Fruit fly (Drosophila melanogaster) whole organism, embryonic: ENCODE results near the gene Sec13.

Experiments used
- Asciz ChIP-seq: fragments of 200-800 bp; sonication (Bioruptor generic); optimal IDR thresholded peaks from 2 replicates; lab custom pipeline; 2017; ENCODE audit warnings: missing biosample characterization, mild to moderate bottlenecking, missing genetic modification characterization, missing genetic modification reagents
- BEAF-32 ChIP-seq: fragments of 200-800 bp; sonication (Bioruptor generic); optimal IDR thresholded peaks from 3 replicates; lab custom pipeline; 2017; ENCODE audit warnings: missing biosample characterization, missing genetic modification characterization, mild to moderate bottlenecking, moderate library complexity, missing genetic modification reagents
- CG10274 ChIP-seq: fragments of 200-800 bp; sonication (Bioruptor generic); optimal IDR thresholded peaks from 3 replicates; lab custom pipeline; 2017; ENCODE audit warnings: missing biosample characterization, mild to moderate bottlenecking, missing genetic modification characterization
- CG11504 ChIP-seq: fragments of 200-800 bp; sonication (Bioruptor generic); optimal IDR thresholded peaks from 3 replicates; lab custom pipeline; 2019; ENCODE audit warnings: missing biosample characterization, mild to moderate bottlenecking, missing genetic modification characterization, moderate library complexity
- CG13287 ChIP-seq: fragments of 200-800 bp; sonication (Bioruptor generic); IDR thresholded peaks from 2 replicates; pipeline ENCODE4 v1.3.6; 2022; ENCODE audit warnings: missing biosample characterization, missing genetic modification characterization; ENCODE audit not compliant: partially characterized antibody
- CG17568 ChIP-seq: fragments of 200-800 bp; sonication (Bioruptor generic); optimal IDR thresholded peaks from 2 replicates; lab custom pipeline; 2018; ENCODE audit warnings: missing biosample characterization, mild to moderate bottlenecking, missing genetic modification characterization, moderate library complexity
- CG18619 ChIP-seq: fragments of 200-800 bp; sonication (Bioruptor generic); optimal IDR thresholded peaks from 3 replicates; lab custom pipeline; 2017; ENCODE audit warnings: missing biosample characterization, mild to moderate bottlenecking, missing genetic modification characterization
- CG2116 ChIP-seq: fragments of 200-800 bp; sonication (Bioruptor generic); optimal IDR thresholded peaks from 3 replicates; lab custom pipeline; 2018; ENCODE audit warnings: missing biosample characterization, mild to moderate bottlenecking, missing genetic modification characterization
- CG2712 ChIP-seq: fragments of 200-800 bp; optimal IDR thresholded peaks from 3 replicates; lab custom pipeline; 2019; ENCODE audit warnings: missing biosample characterization, mild to moderate bottlenecking, missing genetic modification characterization, moderate library complexity
- CG30403 ChIP-seq: fragments of 200-800 bp; sonication (Bioruptor generic); optimal IDR thresholded peaks from 3 replicates; lab custom pipeline; 2016; ENCODE audit warnings: missing biosample characterization, missing genetic modification characterization
- CG34376 ChIP-seq: fragments of 200-800 bp; sonication (Bioruptor generic); optimal IDR thresholded peaks from 2 replicates; lab custom pipeline; 2018; ENCODE audit warnings: missing biosample characterization, mild to moderate bottlenecking, missing genetic modification characterization
- CG4854 ChIP-seq: fragments of 200-800 bp; sonication (Bioruptor generic); optimal IDR thresholded peaks from 2 replicates; lab custom pipeline; 2016; ENCODE audit warnings: missing biosample characterization, missing genetic modification characterization, inconsistent platforms
- CG7556 ChIP-seq: fragments of 200-800 bp; sonication (Bioruptor generic); optimal IDR thresholded peaks from 2 replicates; lab custom pipeline; 2017; ENCODE audit warnings: missing biosample characterization, mild to moderate bottlenecking, missing genetic modification characterization
- CG7786 ChIP-seq: fragments of 200-800 bp; sonication (Bioruptor generic); optimal IDR thresholded peaks from 2 replicates; lab custom pipeline; 2016; ENCODE audit warnings: missing biosample characterization, missing genetic modification characterization
- CTCF ChIP-seq: fragments of 200-800 bp; sonication (Bioruptor generic); optimal IDR thresholded peaks from 2 replicates; lab custom pipeline; 2017; ENCODE audit warnings: missing biosample characterization, mild to moderate bottlenecking, missing genetic modification characterization, moderate library complexity
- CkIIα-i1 ChIP-seq: fragments of 200-800 bp; sonication (Bioruptor generic); IDR thresholded peaks from 2 replicates; pipeline ENCODE4 v1.3.6; 2022; ENCODE audit warnings: missing biosample characterization, missing genetic modification characterization
- Dbx ChIP-seq: fragments of 200-800 bp; sonication (Bioruptor generic); IDR thresholded peaks from 3 replicates; pipeline ENCODE4 v1.3.6; 2022; ENCODE audit warnings: missing biosample characterization, missing genetic modification characterization
- E2f1 ChIP-seq: fragments of 200-800 bp; sonication (Bioruptor generic); IDR thresholded peaks from 2 replicates; pipeline ENCODE4 v1.3.6; 2022; ENCODE audit warnings: missing biosample characterization, missing genetic modification characterization
- E2f2 ChIP-seq: fragments of 200-800 bp; sonication (Bioruptor generic); IDR thresholded peaks from 2 replicates; pipeline ENCODE4 v1.3.6; 2022; ENCODE audit warnings: missing biosample characterization, missing genetic modification characterization
- MBD-R2 ChIP-seq: fragments of 200-800 bp; sonication (Bioruptor generic); IDR thresholded peaks from 2 replicates; pipeline ENCODE4 v1.3.6; 2022; ENCODE audit warnings: missing biosample characterization, missing genetic modification characterization
- MTF-1 ChIP-seq: fragments of 200-800 bp; sonication (Bioruptor generic); optimal IDR thresholded peaks from 2 replicates; lab custom pipeline; 2018; ENCODE audit warnings: missing biosample characterization, mild to moderate bottlenecking, missing genetic modification characterization, borderline replicate concordance
- Mad ChIP-seq: fragments of 200-800 bp; sonication (Bioruptor generic); optimal IDR thresholded peaks from 2 replicates; lab custom pipeline; 2016; ENCODE audit warnings: missing biosample characterization, missing genetic modification characterization
- Sry-δ ChIP-seq: fragments of 200-800 bp; sonication (Bioruptor generic); optimal IDR thresholded peaks from 2 replicates; lab custom pipeline; 2016; ENCODE audit warnings: missing biosample characterization, missing genetic modification characterization
- Xbp1 ChIP-seq: fragments of 200-800 bp; sonication (Bioruptor generic); optimal IDR thresholded peaks from 3 replicates; lab custom pipeline; 2016; ENCODE audit warnings: missing biosample characterization, mild to moderate bottlenecking, missing genetic modification characterization
- YL-1 ChIP-seq: fragments of 200-800 bp; sonication (Bioruptor generic); optimal IDR thresholded peaks from 3 replicates; lab custom pipeline; 2017; ENCODE audit warnings: missing biosample characterization, mild to moderate bottlenecking, missing genetic modification characterization
- bsh ChIP-seq, 2 experiments: fragments of 200-800 bp; sonication (Bioruptor generic); optimal IDR thresholded peaks; 2 replicates each; lab custom pipeline; 2017 to 2018; ENCODE audit warnings: mild to moderate bottlenecking in 2 of 2, missing biosample characterization in 2 of 2, missing genetic modification characterization in 2 of 2, moderate library complexity in 1 of 2
- btn ChIP-seq: fragments of 200-800 bp; sonication (Bioruptor generic); optimal IDR thresholded peaks from 2 replicates; lab custom pipeline; 2016; ENCODE audit warnings: missing biosample characterization, missing genetic modification characterization
- cas ChIP-seq: fragments of 200-800 bp; sonication (Bioruptor generic); IDR thresholded peaks from 2 replicates; pipeline ENCODE4 v1.3.6; 2022; ENCODE audit warnings: missing biosample characterization, missing genetic modification characterization
- caup ChIP-seq: fragments of 200-800 bp; sonication (Bioruptor generic); optimal IDR thresholded peaks from 3 replicates; lab custom pipeline; 2017; ENCODE audit warnings: missing biosample characterization, mild to moderate bottlenecking, missing genetic modification characterization, moderate library complexity; ENCODE audit not compliant: severe bottlenecking
- cg ChIP-seq: fragments of 200-800 bp; sonication (Bioruptor generic); optimal IDR thresholded peaks from 3 replicates; lab custom pipeline; 2019; ENCODE audit warnings: missing biosample characterization, mild to moderate bottlenecking, missing genetic modification characterization, moderate library complexity
- dysf ChIP-seq: fragments of 200-800 bp; sonication (Bioruptor generic); IDR thresholded peaks from 3 replicates; pipeline ENCODE4 v1.3.6; 2022; ENCODE audit warnings: missing biosample characterization, missing genetic modification characterization
- ewg ChIP-seq: fragments of 200-800 bp; sonication (Bioruptor generic); optimal IDR thresholded peaks from 3 replicates; lab custom pipeline; 2017; ENCODE audit warnings: mild to moderate bottlenecking, missing biosample characterization, missing genetic modification reagents, missing genetic modification characterization
- fu2 ChIP-seq: fragments of 200-800 bp; sonication (Bioruptor generic); optimal IDR thresholded peaks from 2 replicates; lab custom pipeline; 2016; ENCODE audit warnings: missing biosample characterization, missing genetic modification characterization
- jing ChIP-seq: fragments of 200-800 bp; sonication (Bioruptor generic); optimal IDR thresholded peaks from 2 replicates; lab custom pipeline; 2018; ENCODE audit warnings: missing biosample characterization, mild to moderate bottlenecking, missing genetic modification characterization
- ken ChIP-seq: fragments of 200-800 bp; sonication (Bioruptor generic); IDR thresholded peaks from 3 replicates; pipeline ENCODE4 v1.3.6; 2022; ENCODE audit warnings: missing biosample characterization, missing genetic modification characterization
- mam ChIP-seq: fragments of 200-800 bp; sonication (Bioruptor generic); optimal IDR thresholded peaks from 3 replicates; lab custom pipeline; 2016; ENCODE audit warnings: missing biosample characterization, missing genetic modification characterization
- mirr ChIP-seq: fragments of 200-800 bp; sonication (Bioruptor generic); optimal IDR thresholded peaks from 3 replicates; lab custom pipeline; 2018; ENCODE audit warnings: missing biosample characterization, mild to moderate bottlenecking, missing genetic modification characterization
- nerfin-1 ChIP-seq: fragments of 200-800 bp; sonication (Bioruptor generic); optimal IDR thresholded peaks from 3 replicates; lab custom pipeline; 2019; ENCODE audit warnings: missing biosample characterization, mild to moderate bottlenecking, missing genetic modification characterization, moderate library complexity
- nerfin-2 ChIP-seq: fragments of 200-800 bp; sonication (Bioruptor generic); IDR thresholded peaks from 2 replicates; pipeline ENCODE4 v1.3.6; 2022; ENCODE audit warnings: missing biosample characterization, missing genetic modification characterization; ENCODE audit not compliant: partially characterized antibody
- pan ChIP-seq, 4 experiments: fragments of >200 bp in 3 of 4; fragments of 200-800 bp in 1 of 4; sonication (Bioruptor generic) in 1 of 4; optimal IDR thresholded peaks in 3 of 4; IDR thresholded peaks in 1 of 4; 2 replicates each; pipeline versions ENCODE4 v1.3.6 to Lab custom; 2017 to 2022; ENCODE audit warnings: missing biosample characterization in 2 of 4, missing genetic modification characterization in 2 of 4, mixed read lengths in 1 of 4
- pzg ChIP-seq: fragments of 200-800 bp; sonication (Bioruptor generic); optimal IDR thresholded peaks from 3 replicates; lab custom pipeline; 2018; ENCODE audit warnings: missing biosample characterization, mild to moderate bottlenecking, missing genetic modification characterization, moderate library complexity
- repo ChIP-seq: fragments of 200-800 bp; sonication (Bioruptor generic); optimal IDR thresholded peaks from 2 replicates; lab custom pipeline; 2016; ENCODE audit warnings: missing biosample characterization, missing genetic modification characterization
- sens ChIP-seq: fragments of 200-800 bp; sonication (Bioruptor generic); peaks from one replicate; lab custom pipeline; 2016; ENCODE audit warnings: missing biosample characterization, missing genetic modification characterization
- shn ChIP-seq: fragments of 200-800 bp; sonication (Bioruptor generic); optimal IDR thresholded peaks from 3 replicates; lab custom pipeline; 2016; ENCODE audit warnings: missing biosample characterization, missing genetic modification characterization
- tin ChIP-seq: fragments of 200-800 bp; sonication (Bioruptor generic); optimal IDR thresholded peaks from 3 replicates; lab custom pipeline; 2016; ENCODE audit warnings: missing biosample characterization, missing genetic modification characterization
- trem ChIP-seq: fragments of 200-800 bp; optimal IDR thresholded peaks from 3 replicates; lab custom pipeline; 2019; ENCODE audit warnings: missing biosample characterization, mild to moderate bottlenecking, missing genetic modification characterization, moderate library complexity
- ttk ChIP-seq: fragments of 200-800 bp; sonication (Bioruptor generic); IDR thresholded peaks from 2 replicates; pipeline ENCODE4 v2.1.2; 2022; ENCODE audit warnings: missing biosample characterization, missing genetic modification characterization
- z ChIP-seq: fragments of 200-800 bp; sonication (Bioruptor generic); IDR thresholded peaks from 3 replicates; pipeline ENCODE4 v1.3.6; 2022; ENCODE audit warnings: missing biosample characterization, missing genetic modification characterization

The Sec13 gene

dm6 chr3R:23347432-23348305 lies 8.4 kb upstream of the Sec13 start, which contains the start of gene PolE1:
PolE1 (plus strand) TSS chr3R:23348128.
- TF ChIP-seq MBD-R2 (peak; percentile 71), ttk (GFP tag; lab: Robert Waterston, UW) (0 out of 2 replicates have a peak, but pooled peaks have one; percentile 22), shn (no peak), Mad (GFP tag; lab: Kevin White, UChicago) (peak; percentile 2), nerfin-1 (tag; lab: Kevin White, UChicago) (peak; percentile 62), pzg (GFP tag; lab: Kevin White, UChicago) (peak; percentile 70), bsh (GFP tag; optimal IDR thresholded peaks at IDR 0.05; lab: Kevin White, UChicago) (no peak), CG7786 (GFP tag; lab: Kevin White, UChicago) (no peak), mirr (GFP tag; lab: Kevin White, UChicago) (no peak), tin (GFP tag; lab: Kevin White, UChicago) (peak; percentile 16), CG7556 (GFP tag; lab: Kevin White, UChicago) (no peak), CkIIα-i1 (GFP tag; lab: Robert Waterston, UW) (no peak), E2f1 (GFP tag; lab: Robert Waterston, UW) (peak; percentile 85), ewg (GFP tag; lab: Kevin White, UChicago) (peak; percentile 20), cas (GFP tag; lab: Robert Waterston, UW) (no peak), CG2116 (GFP tag; lab: Kevin White, UChicago) (peak; percentile 31), BEAF-32 (GFP tag; lab: Kevin White, UChicago) (peak; percentile 23), CG11504 (tag; lab: Kevin White, UChicago) (peak; percentile 11), MTF-1 (no peak), CG4854 (GFP tag; lab: Kevin White, UChicago) (peak; percentile 21), sens (GFP tag; lab: Kevin White, UChicago) (peak; percentile 80), fu2 (no peak), CG13287 (GFP tag; lab: Robert Waterston, UW) (peak; percentile 29; the same call in 1 of the 2 replicates), CTCF (peak; percentile 17), mam (GFP tag; lab: Kevin White, UChicago) (peak; percentile 3), E2f2 (peak; percentile 99), CG18619 (GFP tag; lab: Kevin White, UChicago) (no peak), nerfin-2 (0 out of 2 replicates have a peak, but pooled peaks have one; percentile 29), Dbx (GFP tag; lab: Robert Waterston, UW) (no peak), CG34376 (GFP tag; lab: Kevin White, UChicago) (peak; percentile 1), CG17568 (GFP tag; lab: Kevin White, UChicago) (no peak), caup (GFP tag; lab: Kevin White, UChicago) (peak; percentile 15), ken (GFP tag; lab: Robert Waterston, UW) (peak; percentile 31; the same call in 1 of the 3 replicates), repo (no peak), Asciz (peak; percentile 3), btn (GFP tag; lab: Kevin White, UChicago) (no peak), dysf (GFP tag; lab: Robert Waterston, UW) (no peak), CG30403 (no peak), CG10274 (GFP tag; lab: Kevin White, UChicago) (no peak), pan (optimal IDR thresholded peaks at IDR 0.05; lab: Kevin White, UChicago) (no peak), pan (GFP tag; optimal IDR thresholded peaks at IDR 0.05 in 1 of 2, IDR thresholded peaks at IDR 0.05 in 1 of 2) (peak in 1 of 2 experiments; percentile 11), jing (no peak), trem (tag; lab: Kevin White, UChicago) (peak; percentile 41), Xbp1 (GFP tag; lab: Kevin White, UChicago) (peak; percentile 13), Sry-δ (GFP tag; lab: Kevin White, UChicago) (peak; percentile 15), CG2712 (tag; lab: Kevin White, UChicago) (peak; percentile 35), cg (GFP tag; lab: Kevin White, UChicago) (peak; percentile 69), YL-1 (GFP tag; lab: Kevin White, UChicago) (peak; percentile 21), z (peak; percentile 74; the same call in 2 of the 3 replicates)
